Fruit fly (Drosophila melanogaster): ENCODE measurements around the gene CG3819.

DNA sequence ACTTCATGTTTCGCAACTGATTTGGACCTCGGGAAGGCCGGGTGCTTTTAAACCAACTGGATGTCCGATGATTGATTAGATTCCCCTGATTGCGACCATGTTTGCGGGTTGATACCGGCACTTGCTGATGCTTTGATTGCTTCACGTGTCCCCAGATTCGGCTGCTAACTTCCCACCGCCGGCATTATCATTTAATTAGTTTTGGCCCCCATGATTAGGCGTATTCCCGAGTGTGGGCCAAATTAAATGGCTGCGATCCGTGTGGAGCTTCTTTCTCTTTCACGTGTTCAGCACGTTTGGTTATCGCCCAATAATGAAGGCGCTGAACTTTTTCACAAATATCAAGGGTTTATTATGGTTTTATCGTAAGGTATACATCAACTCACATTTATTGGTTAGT is at the start of gene CG3819:
- no peak for TF ChIP-seq ash1 (GFP tag; optimal IDR thresholded peaks at IDR 0.05)
- TF ChIP-seq CG9797 (GFP tag; optimal IDR thresholded peaks at IDR 0.05): no peak
- TF ChIP-seq Drgx (GFP tag; IDR thresholded peaks at IDR 0.05): no peak

Measured in whole organism, embryonic.